Worm (Caenorhabditis elegans) whole organism, L1 larva: Measurements from ENCODE around the gene oac-56.

ENCODE experiments used
- F16B12.6 ChIP-seq: fragments of 150-350 bp; optimal IDR thresholded peaks from 2 replicates; lab custom pipeline; 2014; ENCODE audit warnings: missing biosample characterization, missing genetic modification characterization
- blmp-1 ChIP-seq: fragments of 150-350 bp; optimal IDR thresholded peaks from 2 replicates; lab custom pipeline; 2014; ENCODE audit warnings: missing biosample characterization, missing genetic modification characterization
- ceh-88 ChIP-seq: fragments of 200-800 bp; sonication (Bioruptor generic); IDR thresholded peaks from 2 replicates; pipeline ENCODE4 v1.3.6; 2022; ENCODE audit warnings: missing genetic modification characterization, missing compliant biosample characterization
- egl-27 ChIP-seq, 2 experiments: fragments of 150-350 bp in 1 of 2; sonication (generic microtip); optimal IDR thresholded peaks; 3 replicates each; lab custom pipeline; 2017 to 2018; ENCODE audit warnings: missing biosample characterization in 2 of 2, missing genetic modification characterization in 2 of 2, missing genetic modification reagents in 2 of 2
- elt-2 ChIP-seq: sonication (generic microtip); optimal IDR thresholded peaks from 2 replicates; lab custom pipeline; 2016; ENCODE audit warnings: missing genetic modification characterization, mild to moderate bottlenecking, inconsistent platforms, missing compliant biosample characterization, missing genetic modification reagents
- elt-3 ChIP-seq, 6 experiments: fragments of 150-350 bp in 1 of 6; sonication (generic microtip); optimal IDR thresholded peaks; 2 replicates each; lab custom pipeline; 2017 to 2018; ENCODE audit warnings: missing biosample characterization in 6 of 6, missing genetic modification characterization in 6 of 6, inconsistent platforms in 1 of 6
- fkh-4 ChIP-seq: sonication (generic microtip); optimal IDR thresholded peaks from 2 replicates; lab custom pipeline; 2016; ENCODE audit warnings: missing compliant biosample characterization, missing genetic modification characterization, borderline replicate concordance
- fkh-8 ChIP-seq: sonication (generic microtip); optimal IDR thresholded peaks from 2 replicates; lab custom pipeline; 2016; ENCODE audit warnings: mild to moderate bottlenecking, missing genetic modification characterization, missing compliant biosample characterization
- fos-1 ChIP-seq: fragments of 150-350 bp; optimal IDR thresholded peaks from 2 replicates; lab custom pipeline; 2014; ENCODE audit warnings: missing biosample characterization, missing genetic modification characterization
- grh-1 ChIP-seq: fragments of 200-800 bp; sonication (Bioruptor generic); IDR thresholded peaks from 2 replicates; pipeline ENCODE4 v1.3.6; 2022; ENCODE audit warnings: missing genetic modification reagents, missing genetic modification characterization, missing compliant biosample characterization
- hpl-2 ChIP-seq: fragments of 150-350 bp; optimal IDR thresholded peaks from 2 replicates; lab custom pipeline; 2014; ENCODE audit warnings: missing biosample characterization, missing genetic modification reagents, missing genetic modification characterization
- jun-1 ChIP-seq: fragments of 150-350 bp; optimal IDR thresholded peaks from 2 replicates; lab custom pipeline; 2014; ENCODE audit warnings: missing biosample characterization, missing genetic modification reagents, missing genetic modification characterization
- lin-13 ChIP-seq: fragments of 150-350 bp; optimal IDR thresholded peaks from 2 replicates; lab custom pipeline; 2014; ENCODE audit warnings: missing biosample characterization, missing genetic modification reagents, missing genetic modification characterization
- lir-3 ChIP-seq: sonication (generic microtip); optimal IDR thresholded peaks from 2 replicates; lab custom pipeline; 2016; ENCODE audit warnings: mild to moderate bottlenecking, missing genetic modification characterization, moderate library complexity, missing compliant biosample characterization; ENCODE audit not compliant: poor library complexity
- lsy-2 ChIP-seq, 2 experiments: fragments of 150-350 bp; optimal IDR thresholded peaks; 2 replicates each; lab custom pipeline; 2014; ENCODE audit warnings: missing biosample characterization in 2 of 2, missing genetic modification characterization in 2 of 2
- mdl-1 ChIP-seq, 2 experiments: fragments of 150-350 bp; optimal IDR thresholded peaks; 2 replicates each; lab custom pipeline; 2014 to 2017; ENCODE audit warnings: missing biosample characterization in 2 of 2, missing genetic modification characterization in 2 of 2, inconsistent platforms in 1 of 2
- mef-2 ChIP-seq: fragments of 150-350 bp; optimal IDR thresholded peaks from 2 replicates; lab custom pipeline; 2014; ENCODE audit warnings: missing biosample characterization, missing genetic modification characterization
- mep-1 ChIP-seq: fragments of 150-350 bp; optimal IDR thresholded peaks from 2 replicates; lab custom pipeline; 2014; ENCODE audit warnings: missing biosample characterization, missing genetic modification characterization
- nhr-11 ChIP-seq: fragments of 150-350 bp; optimal IDR thresholded peaks from 2 replicates; lab custom pipeline; 2014; ENCODE audit warnings: missing biosample characterization, missing genetic modification characterization
- nhr-20 ChIP-seq: sonication (generic microtip); optimal IDR thresholded peaks from 2 replicates; lab custom pipeline; 2016; ENCODE audit warnings: mild to moderate bottlenecking, missing genetic modification characterization, missing compliant biosample characterization
- nhr-237 ChIP-seq: fragments of 150-350 bp; optimal IDR thresholded peaks from 2 replicates; lab custom pipeline; 2014; ENCODE audit warnings: missing biosample characterization, missing genetic modification characterization
- nhr-76 ChIP-seq: sonication (generic microtip); optimal IDR thresholded peaks from 2 replicates; lab custom pipeline; 2017; ENCODE audit warnings: missing biosample characterization, missing genetic modification characterization
- nhr-85 ChIP-seq: sonication (generic microtip); peaks from one replicate; lab custom pipeline; 2016; ENCODE audit warnings: missing genetic modification characterization, inconsistent platforms, missing compliant biosample characterization
- nhr-90 ChIP-seq: sonication (generic microtip); optimal IDR thresholded peaks from 2 replicates; lab custom pipeline; 2016; ENCODE audit warnings: mild to moderate bottlenecking, missing genetic modification characterization, missing compliant biosample characterization; ENCODE audit not compliant: poor library complexity
- pax-3 ChIP-seq: fragments of 200-800 bp; sonication (Bioruptor generic); optimal IDR thresholded peaks from 2 replicates; lab custom pipeline; 2018; ENCODE audit warnings: mild to moderate bottlenecking, missing genetic modification characterization, moderate library complexity, missing compliant biosample characterization
- rnt-1 ChIP-seq: sonication (generic microtip); optimal IDR thresholded peaks from 2 replicates; lab custom pipeline; 2016; ENCODE audit warnings: mild to moderate bottlenecking, missing genetic modification characterization, moderate library complexity, missing compliant biosample characterization
- skn-1 ChIP-seq: fragments of 150-350 bp; optimal IDR thresholded peaks from 2 replicates; lab custom pipeline; 2014; ENCODE audit warnings: missing biosample characterization, missing genetic modification characterization
- snpc-4 ChIP-seq: fragments of 150-350 bp; optimal IDR thresholded peaks from 2 replicates; lab custom pipeline; 2014; ENCODE audit warnings: missing biosample characterization, missing genetic modification characterization
- snu-23 ChIP-seq: sonication (generic microtip); optimal IDR thresholded peaks from 2 replicates; lab custom pipeline; 2016; ENCODE audit warnings: missing genetic modification characterization, missing compliant biosample characterization
- sup-37 ChIP-seq: fragments of 200-800 bp; sonication (Bioruptor generic); optimal IDR thresholded peaks from 2 replicates; lab custom pipeline; 2018; ENCODE audit warnings: mild to moderate bottlenecking, missing genetic modification characterization, missing compliant biosample characterization
- tbx-2 ChIP-seq: sonication (generic microtip); optimal IDR thresholded peaks from 2 replicates; lab custom pipeline; 2016; ENCODE audit warnings: missing genetic modification characterization, missing compliant biosample characterization
- unc-86 ChIP-seq: sonication (generic microtip); optimal IDR thresholded peaks from 2 replicates; lab custom pipeline; 2016; ENCODE audit warnings: missing genetic modification characterization, missing compliant biosample characterization
- vab-15 ChIP-seq: sonication (generic microtip); optimal IDR thresholded peaks from 2 replicates; lab custom pipeline; 2017; ENCODE audit warnings: missing genotype, mild to moderate bottlenecking, missing genetic modification characterization, missing compliant biosample characterization
- zip-4 ChIP-seq: fragments of 200-800 bp; sonication (Bioruptor generic); optimal IDR thresholded peaks from 2 replicates; lab custom pipeline; 2018; ENCODE audit warnings: mild to moderate bottlenecking, missing genetic modification characterization, moderate library complexity, missing compliant biosample characterization
- ztf-11 ChIP-seq, 2 experiments: sonication (generic microtip); optimal IDR thresholded peaks; 2 replicates each; lab custom pipeline; 2016 to 2017; ENCODE audit warnings: missing genetic modification characterization in 2 of 2, missing biosample characterization in 1 of 2, missing compliant biosample characterization in 1 of 2
- ztf-4 ChIP-seq: fragments of 150-350 bp; optimal IDR thresholded peaks from 2 replicates; lab custom pipeline; 2014; ENCODE audit warnings: missing biosample characterization, missing genetic modification characterization

Gene oac-56

DNA sequence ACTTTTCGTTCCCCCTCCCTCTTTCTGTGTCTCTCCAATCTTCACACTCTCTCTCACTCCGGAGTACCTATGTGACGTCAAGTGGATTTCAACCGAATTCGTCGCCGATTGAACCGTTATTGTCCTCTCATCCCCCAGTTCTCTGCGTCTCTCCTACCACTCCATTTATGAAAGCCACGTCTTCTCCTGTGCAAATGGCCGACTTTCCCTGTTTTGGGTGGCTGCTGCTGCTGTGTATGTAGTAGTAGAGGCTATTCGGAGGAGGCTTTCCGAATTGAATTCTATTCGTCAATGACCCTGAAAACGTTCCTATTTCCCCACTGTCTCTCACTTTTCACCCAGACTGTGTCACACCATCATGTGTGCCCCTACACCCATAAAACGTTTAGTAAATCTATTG, 41.2 kb upstream of the oac-56 start:
- TF ChIP-seq hpl-2 (GFP tag; lab: Kevin White, UChicago) (no peak), nhr-76 (no peak), ceh-88 (GFP tag; lab: Robert Waterston, UW) (no peak), ztf-11 (tag; optimal IDR thresholded peaks at IDR 0.05; lab: Kevin White, UChicago) (no peak), snu-23 (GFP tag; lab: Kevin White, UChicago) (peak; percentile 5), nhr-85 (tag; lab: Kevin White, UChicago) (peak; percentile 27), lir-3 (tag; lab: Kevin White, UChicago) (no peak), blmp-1 (tag; lab: Kevin White, UChicago) (peak; percentile 95)

DNA sequence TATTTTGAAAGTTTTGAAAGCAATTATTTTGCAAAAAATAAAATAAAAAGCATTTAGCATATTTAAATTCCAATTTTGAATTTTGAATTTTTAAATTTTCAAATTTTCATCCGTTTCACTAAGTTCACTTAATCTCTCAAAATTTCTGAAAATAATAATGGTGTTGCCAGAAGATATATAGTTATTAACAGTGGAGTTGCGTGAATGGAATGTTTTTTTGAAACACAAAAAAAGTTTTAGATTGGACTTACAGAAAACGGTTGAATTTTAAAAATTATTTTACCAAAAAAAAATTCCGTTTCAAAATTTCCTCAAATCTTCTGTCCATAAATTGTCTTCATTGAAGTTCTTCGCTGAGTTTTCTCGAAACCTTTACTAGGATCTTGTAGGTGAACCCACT, 40.7 kb upstream of the oac-56 start:
- TF ChIP-seq skn-1 (tag; lab: Kevin White, UChicago), result no peak
- TF ChIP-seq jun-1, result no peak
- TF ChIP-seq nhr-85 (tag; lab: Kevin White, UChicago), result no peak
- TF ChIP-seq mef-2 (tag; lab: Kevin White, UChicago), result no peak
- no peak for TF ChIP-seq unc-86 (tag; lab: Kevin White, UChicago)
- no peak for TF ChIP-seq nhr-20 (tag; lab: Kevin White, UChicago)
- TF ChIP-seq zip-4 (GFP tag; lab: Kevin White, UChicago), result no peak
- TF ChIP-seq nhr-237 (tag; lab: Kevin White, UChicago), result no peak
- TF ChIP-seq elt-2 (tag; lab: Kevin White, UChicago), result no peak
- TF ChIP-seq tbx-2, result no peak
- no peak for TF ChIP-seq mdl-1 (tag; optimal IDR thresholded peaks at IDR 0.05; lab: Kevin White, UChicago)
- no peak for TF ChIP-seq sup-37

DNA sequence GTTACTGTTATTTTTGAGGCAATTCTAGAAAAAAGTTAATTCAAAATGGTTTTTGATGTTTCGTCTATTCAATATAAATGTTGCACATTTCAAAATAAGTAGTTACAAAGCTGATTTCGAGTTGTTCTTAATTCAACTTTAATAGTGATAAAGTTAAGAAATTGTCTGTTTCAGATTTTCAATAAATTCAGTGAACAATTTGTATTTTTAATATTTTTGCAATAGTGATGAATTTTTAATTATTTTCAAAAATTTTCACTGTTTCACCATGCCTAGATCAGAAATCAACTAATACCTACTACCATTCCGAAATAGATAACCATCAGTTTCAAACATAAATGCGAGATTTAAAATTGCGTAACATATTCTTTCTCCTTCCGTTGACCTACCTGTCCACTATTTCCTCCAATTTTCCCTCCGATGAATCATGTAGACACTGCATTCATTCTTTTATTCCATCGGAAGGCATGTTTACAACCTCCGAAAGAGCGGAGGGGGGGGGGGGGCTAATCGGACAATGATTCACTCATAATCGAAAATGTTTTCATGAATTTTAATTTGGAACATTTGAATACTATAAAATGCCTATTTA, 39.6 kb upstream of the oac-56 start:
- TF ChIP-seq snpc-4 (tag; lab: Kevin White, UChicago) (no peak), fkh-8 (tag; lab: Kevin White, UChicago) (no peak), sup-37 (no peak), blmp-1 (tag; lab: Kevin White, UChicago) (peak; percentile 77), grh-1 (GFP tag; lab: Robert Waterston, UW) (no peak), ztf-4 (no peak), ztf-11 (tag; optimal IDR thresholded peaks at IDR 0.05; lab: Kevin White, UChicago) (no peak), fos-1 (tag; lab: Kevin White, UChicago) (no peak), vab-15 (tag; lab: Kevin White, UChicago) (no peak), nhr-85 (tag; lab: Kevin White, UChicago) (peak; percentile 62), nhr-90 (tag; lab: Kevin White, UChicago) (no peak), lsy-2 (tag; optimal IDR thresholded peaks at IDR 0.05; lab: Kevin White, UChicago) (no peak), lin-13 (GFP tag; lab: Kevin White, UChicago) (no peak), rnt-1 (tag; lab: Kevin White, UChicago) (no peak), F16B12.6 (tag; lab: Kevin White, UChicago) (no peak), nhr-11 (tag; lab: Kevin White, UChicago) (no peak)

DNA sequence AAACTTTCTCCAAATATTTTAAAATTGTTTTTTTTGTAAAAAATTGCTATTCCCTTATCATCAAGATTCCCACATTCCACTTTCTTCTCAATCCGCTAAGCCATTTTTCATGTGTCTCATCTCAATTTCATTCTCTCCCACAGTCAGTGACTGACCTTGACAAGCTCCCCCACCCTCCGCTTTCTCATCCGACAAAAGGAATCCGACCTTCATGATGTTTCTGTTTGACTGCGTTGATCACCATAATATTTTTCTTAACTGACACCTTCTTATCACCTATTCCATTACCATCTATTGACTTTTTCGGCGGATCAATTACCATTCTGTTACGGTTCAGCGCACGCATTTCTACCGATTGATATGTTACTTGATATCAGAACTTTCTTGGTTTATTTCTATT, 38.5 kb upstream of the oac-56 start:
- TF ChIP-seq snu-23 (GFP tag; lab: Kevin White, UChicago) (peak; percentile 47), fkh-4 (tag; lab: Kevin White, UChicago) (no peak), nhr-85 (tag; lab: Kevin White, UChicago) (peak; percentile 71), elt-3 (tag; optimal IDR thresholded peaks at IDR 0.05; lab: Kevin White, UChicago) (peak in 4 of 6 experiments; percentile 30 to 80 (median 50)), pax-3 (tag; lab: Kevin White, UChicago) (no peak), egl-27 (tag; optimal IDR thresholded peaks at IDR 0.05; lab: Kevin White, UChicago) (no peak), mep-1 (tag; lab: Kevin White, UChicago) (peak; percentile 23), blmp-1 (tag; lab: Kevin White, UChicago) (peak; percentile 95), ceh-88 (GFP tag; lab: Robert Waterston, UW) (no peak)
